Worm (Caenorhabditis elegans): ENCODE results near the gene dcs-1.

- no peak for TF ChIP-seq nhr-12 (tag; optimal IDR thresholded peaks at IDR 0.05)
- no peak for TF ChIP-seq unc-39 (tag; optimal IDR thresholded peaks at IDR 0.05)
- TF ChIP-seq pqm-1 (tag; optimal IDR thresholded peaks at IDR 0.05), result no peak
- TF ChIP-seq ztf-11 (tag; optimal IDR thresholded peaks at IDR 0.05), result no peak
- TF ChIP-seq nhr-76 (tag; optimal IDR thresholded peaks at IDR 0.05), result no peak
- TF ChIP-seq nhr-237 (tag; optimal IDR thresholded peaks at IDR 0.05), result no peak
- no peak for TF ChIP-seq unc-62 (GFP tag; optimal IDR thresholded peaks at IDR 0.05)
- TF ChIP-seq ceh-28 (tag; optimal IDR thresholded peaks at IDR 0.05), result no peak
Measured at ce11 chrV:20126637-20127036, 36.1 kb upstream of the dcs-1 start.
